Worm (Caenorhabditis elegans): ENCODE measurements around the gene ZK1321.1.

The ZK1321.1 gene

ce11 chrII:9793197-9793596 lies 39.4 kb downstream of the ZK1321.1 start, which contains the start of gene cyp-13A3:
Gene cyp-13A3 (minus strand): TSS chrII:9793297.
- TF ChIP-seq hmbx-1 (tag; optimal IDR thresholded peaks at IDR 0.05) (no peak), F13C5.2 (tag; optimal IDR thresholded peaks at IDR 0.05) (no peak), hmg-4 (GFP tag; optimal IDR thresholded peaks at IDR 0.05) (no peak), pes-1 (GFP tag; IDR thresholded peaks at IDR 0.05) (no peak), ceh-36 (tag; optimal IDR thresholded peaks at IDR 0.05) (no peak), ceh-13 (GFP tag; optimal IDR thresholded peaks at IDR 0.05) (no peak), ets-7 (tag; optimal IDR thresholded peaks at IDR 0.05) (no peak), B0310.2 (tag; optimal IDR thresholded peaks at IDR 0.05) (no peak), scrt-1 (GFP tag; IDR thresholded peaks at IDR 0.05) (no peak), flt-1 (GFP tag; IDR thresholded peaks at IDR 0.05) (no peak), aly-1 (tag; optimal IDR thresholded peaks at IDR 0.05) (no peak), tbx-37 (GFP tag; conservative IDR thresholded peaks at IDR 0.05) (no peak), sea-1 (GFP tag; conservative IDR thresholded peaks at IDR 0.05) (no peak)

- TF ChIP-seq hmg-4 (GFP tag; optimal IDR thresholded peaks at IDR 0.05) (no peak), F13C5.2 (tag; optimal IDR thresholded peaks at IDR 0.05) (no peak), hnd-1 (tag; optimal IDR thresholded peaks at IDR 0.05) (no peak), scrt-1 (GFP tag; IDR thresholded peaks at IDR 0.05) (no peak), ceh-36 (tag; optimal IDR thresholded peaks at IDR 0.05) (no peak), B0310.2 (tag; optimal IDR thresholded peaks at IDR 0.05) (no peak), flt-1 (GFP tag; IDR thresholded peaks at IDR 0.05) (no peak), sea-1 (GFP tag; conservative IDR thresholded peaks at IDR 0.05) (no peak)
Measured at ce11 chrII:9797664-9798063, 43.8 kb downstream of the ZK1321.1 start, which contains the start of gene cyp-13A4. Gene cyp-13A4 (minus strand): TSS chrII:9797740.

- TF ChIP-seq flt-1 (GFP tag; IDR thresholded peaks at IDR 0.05) (no peak), tra-4 (tag; optimal IDR thresholded peaks at IDR 0.05) (no peak), B0310.2 (tag; optimal IDR thresholded peaks at IDR 0.05) (no peak), sea-1 (GFP tag; conservative IDR thresholded peaks at IDR 0.05) (no peak), ceh-36 (tag; optimal IDR thresholded peaks at IDR 0.05) (no peak)
Measured at ce11 chrII:9800251-9800650, 46.4 kb downstream of the ZK1321.1 start, which contains the start of gene cyp-13A5. Gene cyp-13A5 (minus strand): TSS chrII:9800362.

ce11 chrII:9802642-9803041 lies 48.8 kb downstream of the ZK1321.1 start, which contains the start of gene cyp-13A6:
Gene cyp-13A6 (minus strand): TSS chrII:9802821.
- TF ChIP-seq sea-1 (GFP tag; conservative IDR thresholded peaks at IDR 0.05) (no peak), pes-1 (GFP tag; IDR thresholded peaks at IDR 0.05) (no peak), B0310.2 (tag; optimal IDR thresholded peaks at IDR 0.05) (no peak), tbx-37 (GFP tag; conservative IDR thresholded peaks at IDR 0.05) (no peak), hmg-4 (GFP tag; optimal IDR thresholded peaks at IDR 0.05) (no peak), scrt-1 (GFP tag; IDR thresholded peaks at IDR 0.05) (no peak), F13C5.2 (tag; optimal IDR thresholded peaks at IDR 0.05) (no peak), hmbx-1 (tag; optimal IDR thresholded peaks at IDR 0.05) (no peak), ets-7 (tag; optimal IDR thresholded peaks at IDR 0.05) (no peak), ama-1 (optimal IDR thresholded peaks at IDR 0.05) (no peak), aly-1 (tag; optimal IDR thresholded peaks at IDR 0.05) (no peak), hnd-1 (tag; optimal IDR thresholded peaks at IDR 0.05) (no peak), ceh-36 (tag; optimal IDR thresholded peaks at IDR 0.05) (no peak)

ce11 chrII:9803320-9803719 lies 49.5 kb downstream of the ZK1321.1 start, which contains the start of gene cyp-13A7:
Gene cyp-13A7 (plus strand): TSS chrII:9803620.
- no peak for TF ChIP-seq hmg-4 (GFP tag; optimal IDR thresholded peaks at IDR 0.05)
- TF ChIP-seq hmbx-1 (tag; optimal IDR thresholded peaks at IDR 0.05), result no peak
- TF ChIP-seq B0310.2 (tag; optimal IDR thresholded peaks at IDR 0.05), result no peak
- no peak for TF ChIP-seq tra-4 (tag; optimal IDR thresholded peaks at IDR 0.05)
- TF ChIP-seq flt-1 (GFP tag; IDR thresholded peaks at IDR 0.05), result no peak
- TF ChIP-seq ets-7 (tag; optimal IDR thresholded peaks at IDR 0.05), result no peak
- TF ChIP-seq sea-1 (GFP tag; conservative IDR thresholded peaks at IDR 0.05), result no peak
- no peak for TF ChIP-seq F13C5.2 (tag; optimal IDR thresholded peaks at IDR 0.05)
- TF ChIP-seq aly-1 (tag; optimal IDR thresholded peaks at IDR 0.05), result no peak
- no peak for TF ChIP-seq ceh-13 (GFP tag; optimal IDR thresholded peaks at IDR 0.05)

Measured in whole organism, early embryonic.